Worm (Caenorhabditis elegans) whole organism, L4 larva: ENCODE measurements around the gene F26F2.3.

ENCODE experiments used
- Y48G9A.11 ChIP-seq: fragments of 200-800 bp; sonication (Bioruptor generic); IDR thresholded peaks from 2 replicates; pipeline ENCODE4 v1.3.6; 2022; ENCODE audit warnings: missing genetic modification reagents, missing genetic modification characterization, missing compliant biosample characterization
- attf-4 ChIP-seq: sonication (generic microtip); optimal IDR thresholded peaks from 3 replicates; lab custom pipeline; 2017; ENCODE audit warnings: missing biosample characterization, missing genetic modification characterization
- ces-1 ChIP-seq: fragments of 150-350 bp; sonication (generic microtip); optimal IDR thresholded peaks from 4 replicates; lab custom pipeline; 2014; ENCODE audit warnings: missing biosample characterization, missing genetic modification reagents, missing genetic modification characterization
- egl-27 ChIP-seq: sonication (generic microtip); optimal IDR thresholded peaks from 3 replicates; lab custom pipeline; 2017; ENCODE audit warnings: missing biosample characterization, missing genetic modification reagents, missing genetic modification characterization
- egl-43 ChIP-seq: fragments of 200-800 bp; sonication (Bioruptor generic); IDR thresholded peaks from 2 replicates; pipeline ENCODE4 v1.3.6; 2022; ENCODE audit warnings: missing genetic modification reagents, missing genetic modification characterization, missing compliant biosample characterization
- fkh-10 ChIP-seq: fragments of 150-350 bp; optimal IDR thresholded peaks from 2 replicates; lab custom pipeline; 2014; ENCODE audit warnings: missing biosample characterization, missing genetic modification reagents, missing genetic modification characterization
- lsy-2 ChIP-seq, 2 experiments: fragments of 150-350 bp in 1 of 2; sonication (generic microtip) in 1 of 2; optimal IDR thresholded peaks; 2 replicates each; lab custom pipeline; 2014 to 2017; ENCODE audit warnings: missing biosample characterization in 2 of 2, missing genetic modification characterization in 2 of 2
- mdl-1 ChIP-seq, 2 experiments: fragments of 150-350 bp in 1 of 2; sonication (generic microtip) in 1 of 2; optimal IDR thresholded peaks; 2 replicates each; lab custom pipeline; 2014 to 2017; ENCODE audit warnings: missing biosample characterization in 2 of 2, missing genetic modification characterization in 2 of 2
- spr-3 ChIP-seq: fragments of 200-800 bp; sonication (Bioruptor generic); optimal IDR thresholded peaks from 2 replicates; lab custom pipeline; 2018; ENCODE audit warnings: mild to moderate bottlenecking, missing genetic modification characterization, missing compliant biosample characterization
- unc-130 ChIP-seq: sonication (generic microtip); optimal IDR thresholded peaks from 2 replicates; lab custom pipeline; 2016; ENCODE audit warnings: missing genetic modification reagents, missing genetic modification characterization, missing compliant biosample characterization
- unc-62 ChIP-seq, 3 experiments: fragments of 150-350 bp in 1 of 3; sonication (generic microtip); optimal IDR thresholded peaks in 2 of 3; peaks in 1 of 3; 1 replicate in 1 of 3; 2 replicates in 2 of 3; lab custom pipeline; 2014 to 2017; ENCODE audit warnings: missing biosample characterization in 3 of 3, missing genetic modification characterization in 3 of 3, missing genetic modification reagents in 3 of 3, missing genotype in 1 of 3
- zfp-3 ChIP-seq: fragments of 200-800 bp; sonication (Bioruptor generic); conservative IDR thresholded peaks from 2 replicates; pipeline ENCODE4 v1.3.6; 2022; ENCODE audit warnings: missing genetic modification reagents, missing genetic modification characterization, missing compliant biosample characterization

- TF ChIP-seq spr-3 (GFP tag; lab: Kevin White, UChicago) (no peak), unc-62 (GFP tag; optimal IDR thresholded peaks at IDR 0.05 in 1 of 2; lab: Kevin White, UChicago) (peak in 1 of 2 experiments; percentile 37), unc-62 (tag; optimal IDR thresholded peaks at IDR 0.05; lab: Kevin White, UChicago) (no peak), lsy-2 (tag; optimal IDR thresholded peaks at IDR 0.05; lab: Kevin White, UChicago) (no peak), mdl-1 (tag; optimal IDR thresholded peaks at IDR 0.05; lab: Kevin White, UChicago) (no peak), Y48G9A.11 (GFP tag; lab: Robert Waterston, UW) (no peak), zfp-3 (GFP tag; lab: Robert Waterston, UW) (no peak), ces-1 (GFP tag; lab: Kevin White, UChicago) (no peak), attf-4 (no peak), egl-27 (no peak), egl-43 (GFP tag; lab: Robert Waterston, UW) (no peak), fkh-10 (GFP tag; lab: Kevin White, UChicago) (no peak), unc-130 (no peak)
These were observed 10.1 kb downstream of the F26F2.3 start, which contains the start of gene Y38H6C.23 for ce11 chrV:20556260-20556659.
